Worm (Caenorhabditis elegans): ENCODE results near the gene Y9C12A.1.

The Y9C12A.1 gene

ce11 chrX:637588-637987 is 45.0 kb downstream of the Y9C12A.1 start:
- TF ChIP-seq fax-1 (tag; optimal IDR thresholded peaks at IDR 0.05): no peak
- TF ChIP-seq tbx-2 (tag; optimal IDR thresholded peaks at IDR 0.05): no peak
- no peak for TF ChIP-seq Y22D7AL.16 (tag; optimal IDR thresholded peaks at IDR 0.05)
- no peak for TF ChIP-seq ceh-2 (tag; optimal IDR thresholded peaks at IDR 0.05)
- no peak for TF ChIP-seq hlh-6 (tag; optimal IDR thresholded peaks at IDR 0.05)
- TF ChIP-seq nfya-1 (tag; optimal IDR thresholded peaks at IDR 0.05): no peak
- no peak for TF ChIP-seq ref-2 (tag; optimal IDR thresholded peaks at IDR 0.05)
- no peak for TF ChIP-seq ttx-3 (tag; optimal IDR thresholded peaks at IDR 0.05)
- no peak for TF ChIP-seq npax-4 (tag; optimal IDR thresholded peaks at IDR 0.05)
- TF ChIP-seq ceh-48 (tag; optimal IDR thresholded peaks at IDR 0.05): no peak

DNA sequence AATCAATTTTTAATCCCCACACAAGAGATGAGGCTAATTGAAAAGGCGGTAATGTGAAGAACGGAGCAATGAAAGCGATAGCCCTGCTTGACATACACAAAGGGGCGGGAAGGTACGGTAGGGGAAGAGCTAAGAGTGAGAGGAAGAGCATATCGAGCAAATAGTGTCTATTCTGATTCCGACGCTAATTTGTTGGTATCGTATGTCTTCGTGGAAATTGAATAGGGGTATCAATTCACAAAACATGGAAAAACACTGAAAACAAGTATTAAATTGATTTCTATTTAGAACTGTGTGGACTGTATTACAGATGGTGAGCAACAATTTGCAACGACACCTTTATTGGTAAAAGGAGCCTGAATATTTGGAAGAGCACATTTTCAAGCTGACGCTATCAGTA is 45.7 kb downstream of the Y9C12A.1 start, which contains the start of gene pha-2:
Gene pha-2, minus strand, starts transcription at position 101 of the 400 bp plus-strand sequence.
- no peak for TF ChIP-seq ceh-14 (tag; optimal IDR thresholded peaks at IDR 0.05)
- no peak for TF ChIP-seq sox-4 (tag; optimal IDR thresholded peaks at IDR 0.05)
- no peak for TF ChIP-seq unc-42 (tag; optimal IDR thresholded peaks at IDR 0.05)
